Worm (Caenorhabditis elegans): Measurements from ENCODE around the gene acr-17.

The acr-17 gene

DNA sequence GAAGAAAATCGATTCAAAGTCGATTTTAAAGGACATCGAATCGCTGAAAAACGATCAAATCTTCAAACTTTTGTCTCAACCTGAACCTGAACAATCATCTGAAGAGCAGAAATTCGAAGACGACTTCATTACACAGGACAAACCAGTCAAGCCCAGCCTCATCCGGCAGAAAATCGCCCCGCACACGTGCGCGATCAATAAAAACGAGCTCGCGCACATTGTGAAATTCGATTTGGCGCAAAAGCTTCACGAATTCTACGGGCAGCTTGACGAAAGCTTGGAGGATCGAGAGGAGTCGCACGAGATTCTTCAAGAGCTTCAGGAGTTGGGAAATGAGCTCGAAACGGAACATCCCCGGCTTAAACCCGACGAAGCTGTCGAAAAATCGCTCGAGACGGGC, 30.6 kb downstream of the acr-17 start, which contains the start of gene W02H5.2:
Gene W02H5.2 (plus strand): TSS at position 301 of the 400 bp plus-strand sequence.
- TF ChIP-seq egl-27 (tag; optimal IDR thresholded peaks at IDR 0.05) (no peak), nhr-237 (tag; optimal IDR thresholded peaks at IDR 0.05) (no peak), snpc-4 (tag; optimal IDR thresholded peaks at IDR 0.05) (no peak), ceh-82 (tag; optimal IDR thresholded peaks at IDR 0.05) (no peak), fos-1 (tag; optimal IDR thresholded peaks at IDR 0.05) (no peak), nhr-10 (tag; optimal IDR thresholded peaks at IDR 0.05) (no peak), unc-62 (GFP tag; optimal IDR thresholded peaks at IDR 0.05) (no peak), sma-9 (GFP tag; optimal IDR thresholded peaks at IDR 0.05) (no peak), sma-9 (tag; optimal IDR thresholded peaks at IDR 0.05) (no peak), lsy-2 (tag; optimal IDR thresholded peaks at IDR 0.05) (no peak), unc-55 (GFP tag; optimal IDR thresholded peaks at IDR 0.05) (no peak), mdl-1 (tag; optimal IDR thresholded peaks at IDR 0.05) (no peak), mab-5 (tag; optimal IDR thresholded peaks at IDR 0.05) (no peak), mbf-1 (tag; optimal IDR thresholded peaks at IDR 0.05) (no peak), ZK546.5 (tag; optimal IDR thresholded peaks at IDR 0.05) (no peak), blmp-1 (tag; optimal IDR thresholded peaks at IDR 0.05; ENCODE audit: insufficient read depth) (no peak), nhr-25 (tag; optimal IDR thresholded peaks at IDR 0.05) (no peak), ztf-1 (GFP tag; conservative IDR thresholded peaks at IDR 0.05) (no peak), zag-1 (tag; optimal IDR thresholded peaks at IDR 0.05) (no peak)

ce11 chrV:2639506-2639905, 31.1 kb downstream of the acr-17 start:
- TF ChIP-seq nhr-11 (tag; optimal IDR thresholded peaks at IDR 0.05) = no peak
- TF ChIP-seq nhr-23 (tag; optimal IDR thresholded peaks at IDR 0.05) = no peak
- no peak for TF ChIP-seq ceh-16 (tag; optimal IDR thresholded peaks at IDR 0.05)
- no peak for TF ChIP-seq nhr-6 (tag; optimal IDR thresholded peaks at IDR 0.05)
- TF ChIP-seq ceh-82 (tag; optimal IDR thresholded peaks at IDR 0.05) = no peak

DNA sequence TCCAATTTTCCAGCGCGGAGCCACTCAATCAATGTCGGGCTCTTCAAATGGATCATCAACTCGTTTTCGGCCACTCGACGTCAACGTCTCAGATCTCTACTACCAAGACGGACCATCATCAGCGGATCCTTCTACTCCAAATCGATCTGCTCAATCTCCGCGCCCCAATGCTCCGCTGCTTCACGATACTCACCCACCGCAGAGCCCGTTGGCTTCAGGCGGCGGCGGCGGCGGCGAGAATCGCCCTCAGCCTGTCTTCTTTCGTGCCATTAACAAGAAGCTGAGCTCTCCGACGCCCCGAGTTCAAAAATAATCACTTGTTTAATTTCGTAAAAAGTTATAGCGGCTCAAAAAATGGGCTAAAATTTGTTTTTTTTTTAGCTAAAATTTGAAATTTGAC, 37.6 kb downstream of the acr-17 start:
- TF ChIP-seq alr-1 (tag; optimal IDR thresholded peaks at IDR 0.05) = no peak
- no peak for TF ChIP-seq ZK546.5 (tag; optimal IDR thresholded peaks at IDR 0.05)
- no peak for TF ChIP-seq unc-62 (GFP tag; optimal IDR thresholded peaks at IDR 0.05)
- no peak for TF ChIP-seq sma-3 (GFP tag; optimal IDR thresholded peaks at IDR 0.05)
- no peak for TF ChIP-seq nhr-77 (tag; optimal IDR thresholded peaks at IDR 0.05)
- TF ChIP-seq mdl-1 (tag; optimal IDR thresholded peaks at IDR 0.05) = no peak

DNA sequence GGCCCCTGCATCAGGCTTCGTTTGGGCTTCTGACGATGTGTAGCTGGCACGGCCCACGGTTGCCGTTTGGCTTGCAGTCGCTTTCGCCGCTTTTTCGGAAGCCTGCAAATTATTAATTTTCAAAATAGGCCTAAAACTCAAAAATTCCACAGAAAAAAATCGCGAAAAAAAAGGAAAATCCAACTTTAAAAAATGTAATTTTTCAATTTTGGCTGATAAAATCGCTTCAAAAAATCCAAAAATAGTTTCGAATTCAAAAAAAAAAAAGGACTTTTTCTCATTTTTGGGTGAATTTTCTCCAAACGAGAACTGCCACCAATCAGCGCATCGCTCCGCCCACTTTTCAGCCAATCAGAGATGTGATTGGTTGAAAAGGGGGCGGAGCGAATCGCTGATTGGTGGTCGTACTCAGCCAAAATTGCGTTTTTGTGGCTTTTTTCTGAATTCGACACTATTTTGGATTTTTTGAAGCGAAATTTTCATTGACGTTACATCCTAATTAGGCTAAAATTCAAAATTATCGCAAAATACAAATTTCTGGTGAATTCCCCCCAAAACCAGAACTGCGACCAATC, 38.9 kb downstream of the acr-17 start:
- no peak for TF ChIP-seq snpc-4 (tag; optimal IDR thresholded peaks at IDR 0.05)
- TF ChIP-seq C34F6.9 (tag; optimal IDR thresholded peaks at IDR 0.05) = no peak
- TF ChIP-seq nhr-10 (tag; optimal IDR thresholded peaks at IDR 0.05) = no peak
- no peak for TF ChIP-seq aly-2 (tag; optimal IDR thresholded peaks at IDR 0.05)
- TF ChIP-seq nhr-237 (tag; optimal IDR thresholded peaks at IDR 0.05) = no peak
- TF ChIP-seq peb-1 (tag; optimal IDR thresholded peaks at IDR 0.05) = no peak
- no peak for TF ChIP-seq mbf-1 (tag; optimal IDR thresholded peaks at IDR 0.05)
- no peak for TF ChIP-seq elt-3 (tag; optimal IDR thresholded peaks at IDR 0.05)
- no peak for TF ChIP-seq nhr-129 (tag; optimal IDR thresholded peaks at IDR 0.05)
- no peak for TF ChIP-seq ztf-4 (tag; optimal IDR thresholded peaks at IDR 0.05)
- no peak for TF ChIP-seq nhr-23 (tag; optimal IDR thresholded peaks at IDR 0.05)
- TF ChIP-seq nhr-11 (tag; optimal IDR thresholded peaks at IDR 0.05) = no peak
- no peak for TF ChIP-seq dmd-4 (tag; optimal IDR thresholded peaks at IDR 0.05)
- TF ChIP-seq alr-1 (tag; optimal IDR thresholded peaks at IDR 0.05) = no peak

- TF ChIP-seq nhr-6 (tag; optimal IDR thresholded peaks at IDR 0.05) (no peak), unc-55 (GFP tag; optimal IDR thresholded peaks at IDR 0.05) (no peak), Y55F3AM.14 (GFP tag; optimal IDR thresholded peaks at IDR 0.05) (no peak), elt-3 (tag; optimal IDR thresholded peaks at IDR 0.05) (no peak)
These were observed 42.5 kb downstream of the acr-17 start for ce11 chrV:2650980-2651379.
